Worm (Caenorhabditis elegans): Measurements from ENCODE around the gene mig-32.

ce11 chrIV:12128708-12129107 is 36.7 kb upstream of the mig-32 start:
- TF ChIP-seq lsy-2 (tag; optimal IDR thresholded peaks at IDR 0.05) (no peak), nhr-237 (tag; optimal IDR thresholded peaks at IDR 0.05) (no peak), lin-13 (GFP tag; optimal IDR thresholded peaks at IDR 0.05) (no peak), nhr-11 (tag; optimal IDR thresholded peaks at IDR 0.05) (no peak), blmp-1 (tag; optimal IDR thresholded peaks at IDR 0.05; ENCODE audit: insufficient read depth) (no peak), nhr-12 (tag; optimal IDR thresholded peaks at IDR 0.05) (no peak), elt-3 (tag; optimal IDR thresholded peaks at IDR 0.05) (no peak), ZK546.5 (tag; optimal IDR thresholded peaks at IDR 0.05) (no peak)

All from whole organism, L2 larva.